Worm (Caenorhabditis elegans) whole organism, L2 larva: Measurements from ENCODE around the gene lir-1.

Experiments used
- C34F6.9 ChIP-seq: fragments of 150-350 bp; optimal IDR thresholded peaks from 2 replicates; lab custom pipeline; 2014; ENCODE audit warnings: missing biosample characterization, missing genetic modification characterization
- F13H6.1 ChIP-seq: sonication (generic microtip); optimal IDR thresholded peaks from 2 replicates; lab custom pipeline; 2016; ENCODE audit warnings: missing genetic modification characterization, missing compliant biosample characterization
- Y55F3AM.14 ChIP-seq: fragments of 200-800 bp; sonication (Bioruptor generic); optimal IDR thresholded peaks from 2 replicates; lab custom pipeline; 2018; ENCODE audit warnings: mild to moderate bottlenecking, missing genetic modification characterization, missing compliant biosample characterization
- ZK546.5 ChIP-seq: sonication (generic microtip); optimal IDR thresholded peaks from 2 replicates; lab custom pipeline; 2017; ENCODE audit warnings: missing biosample characterization, missing genetic modification characterization
- alr-1 ChIP-seq: fragments of 150-350 bp; optimal IDR thresholded peaks from 2 replicates; lab custom pipeline; 2014; ENCODE audit warnings: missing biosample characterization, missing genetic modification characterization
- aly-2 ChIP-seq: fragments of 150-350 bp; optimal IDR thresholded peaks from 2 replicates; lab custom pipeline; 2014; ENCODE audit warnings: missing biosample characterization, missing genetic modification characterization
- ama-1 ChIP-seq: fragments of 150-350 bp; optimal IDR thresholded peaks from 2 replicates; lab custom pipeline; 2018; ENCODE audit warnings: inconsistent platforms
- ceh-82 ChIP-seq: fragments of 150-350 bp; optimal IDR thresholded peaks from 2 replicates; lab custom pipeline; 2014; ENCODE audit warnings: missing biosample characterization, missing genetic modification characterization
- crh-2 ChIP-seq: sonication (generic microtip); optimal IDR thresholded peaks from 2 replicates; lab custom pipeline; 2017; ENCODE audit warnings: missing biosample characterization, missing genetic modification characterization
- dmd-4 ChIP-seq: sonication (generic microtip); optimal IDR thresholded peaks from 2 replicates; lab custom pipeline; 2017; ENCODE audit warnings: missing biosample characterization, missing genetic modification characterization
- egl-27 ChIP-seq: sonication (generic microtip); optimal IDR thresholded peaks from 3 replicates; lab custom pipeline; 2017; ENCODE audit warnings: missing biosample characterization, missing genetic modification reagents, missing genetic modification characterization
- elt-1 ChIP-seq: fragments of 150-350 bp; optimal IDR thresholded peaks from 2 replicates; lab custom pipeline; 2014; ENCODE audit warnings: missing biosample characterization, missing genetic modification characterization
- elt-3 ChIP-seq: sonication (generic microtip); optimal IDR thresholded peaks from 2 replicates; lab custom pipeline; 2017; ENCODE audit warnings: missing biosample characterization, missing genetic modification characterization
- fos-1 ChIP-seq: fragments of 150-350 bp; optimal IDR thresholded peaks from 2 replicates; lab custom pipeline; 2014; ENCODE audit warnings: missing biosample characterization, missing genetic modification characterization
- lin-11 ChIP-seq: fragments of 150-350 bp; sonication (generic microtip); optimal IDR thresholded peaks from 2 replicates; lab custom pipeline; 2014; ENCODE audit warnings: missing biosample characterization, missing genetic modification characterization, inconsistent platforms, mixed read lengths
- lin-13 ChIP-seq: fragments of 150-350 bp; optimal IDR thresholded peaks from 2 replicates; lab custom pipeline; 2014; ENCODE audit warnings: missing biosample characterization, missing genetic modification reagents, missing genetic modification characterization
- lsy-2 ChIP-seq, 2 experiments: fragments of 150-350 bp in 1 of 2; sonication (generic microtip) in 1 of 2; optimal IDR thresholded peaks; 2 replicates each; lab custom pipeline; 2014 to 2017; ENCODE audit warnings: missing biosample characterization in 2 of 2, missing genetic modification characterization in 2 of 2
- mab-5 ChIP-seq: fragments of 150-350 bp; optimal IDR thresholded peaks from 2 replicates; lab custom pipeline; 2014; ENCODE audit warnings: missing biosample characterization, missing genetic modification characterization
- mbf-1 ChIP-seq: sonication (generic microtip); optimal IDR thresholded peaks from 2 replicates; lab custom pipeline; 2017; ENCODE audit warnings: missing biosample characterization, missing genetic modification characterization
- mdl-1 ChIP-seq, 2 experiments: fragments of 150-350 bp in 1 of 2; sonication (generic microtip) in 1 of 2; optimal IDR thresholded peaks; 2 replicates each; lab custom pipeline; 2017; ENCODE audit warnings: missing biosample characterization in 2 of 2, missing genetic modification characterization in 2 of 2
- nhr-11 ChIP-seq: fragments of 150-350 bp; optimal IDR thresholded peaks from 2 replicates; lab custom pipeline; 2014; ENCODE audit warnings: missing biosample characterization, missing genetic modification characterization
- nhr-129 ChIP-seq: fragments of 150-350 bp; optimal IDR thresholded peaks from 2 replicates; lab custom pipeline; 2014; ENCODE audit warnings: missing biosample characterization, missing genetic modification characterization
- nhr-21 ChIP-seq: fragments of 150-350 bp; optimal IDR thresholded peaks from 2 replicates; lab custom pipeline; 2014; ENCODE audit warnings: missing biosample characterization, missing genetic modification characterization
- nhr-23 ChIP-seq: fragments of 150-350 bp; optimal IDR thresholded peaks from 2 replicates; lab custom pipeline; 2014; ENCODE audit warnings: missing biosample characterization, missing genetic modification reagents, missing genetic modification characterization
- nhr-237 ChIP-seq: fragments of 150-350 bp; optimal IDR thresholded peaks from 2 replicates; lab custom pipeline; 2014; ENCODE audit warnings: missing biosample characterization, missing genetic modification characterization
- nhr-25 ChIP-seq: fragments of 150-350 bp; sonication (generic microtip); optimal IDR thresholded peaks from 3 replicates; lab custom pipeline; 2014; ENCODE audit warnings: missing biosample characterization, missing genetic modification characterization
- nhr-6 ChIP-seq: fragments of 150-350 bp; optimal IDR thresholded peaks from 2 replicates; lab custom pipeline; 2014; ENCODE audit warnings: missing biosample characterization, missing genetic modification characterization
- nhr-77 ChIP-seq: fragments of 150-350 bp; optimal IDR thresholded peaks from 2 replicates; lab custom pipeline; 2014; ENCODE audit warnings: missing biosample characterization, missing genetic modification characterization
- peb-1 ChIP-seq: fragments of 150-350 bp; optimal IDR thresholded peaks from 2 replicates; lab custom pipeline; 2014; ENCODE audit warnings: missing biosample characterization, missing genetic modification characterization
- sem-4 ChIP-seq: fragments of 150-350 bp; optimal IDR thresholded peaks from 2 replicates; lab custom pipeline; 2014; ENCODE audit warnings: missing biosample characterization, missing genetic modification reagents, missing genetic modification characterization
- skn-1 ChIP-seq: sonication (generic microtip); optimal IDR thresholded peaks from 2 replicates; lab custom pipeline; 2017; ENCODE audit warnings: missing biosample characterization, missing genetic modification characterization
- sma-3 ChIP-seq: sonication (generic microtip); optimal IDR thresholded peaks from 2 replicates; lab custom pipeline; 2016; ENCODE audit warnings: missing genetic modification reagents, missing genetic modification characterization, missing compliant biosample characterization
- sma-9 ChIP-seq, 2 experiments: fragments of 150-350 bp in 1 of 2; sonication (generic microtip) in 1 of 2; optimal IDR thresholded peaks; 2 replicates each; lab custom pipeline; 2014 to 2016; ENCODE audit warnings: missing genetic modification characterization in 2 of 2, mild to moderate bottlenecking in 1 of 2, missing biosample characterization in 1 of 2, missing compliant biosample characterization in 1 of 2, missing genetic modification reagents in 1 of 2, moderate library complexity in 1 of 2
- snpc-4 ChIP-seq: fragments of 150-350 bp; optimal IDR thresholded peaks from 2 replicates; lab custom pipeline; 2014; ENCODE audit warnings: missing biosample characterization, missing genetic modification characterization
- unc-39 ChIP-seq: fragments of 150-350 bp; optimal IDR thresholded peaks from 2 replicates; lab custom pipeline; 2014; ENCODE audit warnings: missing biosample characterization, missing genetic modification characterization
- unc-55 ChIP-seq: fragments of 150-350 bp; sonication (generic microtip); optimal IDR thresholded peaks from 3 replicates; lab custom pipeline; 2014; ENCODE audit warnings: missing biosample characterization, missing genetic modification reagents, missing genetic modification characterization
- unc-62 ChIP-seq: fragments of 150-350 bp; optimal IDR thresholded peaks from 2 replicates; lab custom pipeline; 2014; ENCODE audit warnings: missing biosample characterization, missing genetic modification reagents, missing genetic modification characterization
- zag-1 ChIP-seq: fragments of 150-350 bp; optimal IDR thresholded peaks from 2 replicates; lab custom pipeline; 2014; ENCODE audit warnings: missing biosample characterization, missing genetic modification characterization
- ztf-1 ChIP-seq: fragments of 200-800 bp; sonication (Bioruptor generic); conservative IDR thresholded peaks from 2 replicates; pipeline ENCODE4 v1.3.6; 2022; ENCODE audit warnings: missing genetic modification characterization, missing compliant biosample characterization
- ztf-4 ChIP-seq: fragments of 150-350 bp; optimal IDR thresholded peaks from 2 replicates; lab custom pipeline; 2014; ENCODE audit warnings: missing biosample characterization, missing genetic modification characterization

lir-1 gene

DNA sequence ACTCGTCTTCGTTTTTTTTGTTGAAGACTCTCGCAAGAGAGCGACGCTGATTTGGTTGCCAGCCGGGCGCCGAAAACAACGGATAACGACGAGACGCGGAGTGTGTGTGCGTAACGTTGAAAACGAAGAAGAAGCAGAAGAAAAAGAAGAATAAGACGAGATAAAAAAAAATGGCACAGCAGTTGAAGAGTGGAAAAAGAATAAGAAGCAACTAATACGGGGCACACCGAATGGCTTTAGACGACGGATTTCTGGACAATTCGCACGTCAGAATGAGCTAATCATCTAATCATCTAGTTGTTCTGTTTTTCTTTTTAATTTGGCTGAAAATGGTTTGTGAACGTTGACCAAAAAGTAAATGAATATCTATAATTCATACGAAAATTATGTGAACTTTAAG, 34.9 kb upstream of the lir-1 start:
- TF ChIP-seq elt-3 (tag; lab: Kevin White, UChicago) (no peak), unc-39 (tag; lab: Kevin White, UChicago) (no peak), ama-1 (lab: Kevin White, UChicago) (no peak), ZK546.5 (no peak), mab-5 (tag; lab: Kevin White, UChicago) (no peak), sma-9 (GFP tag; optimal IDR thresholded peaks at IDR 0.05; lab: Kevin White, UChicago) (no peak), sma-9 (tag; optimal IDR thresholded peaks at IDR 0.05; lab: Kevin White, UChicago) (no peak), ztf-4 (tag; lab: Kevin White, UChicago) (no peak), unc-62 (GFP tag; lab: Kevin White, UChicago) (no peak), aly-2 (tag; lab: Kevin White, UChicago) (no peak), Y55F3AM.14 (GFP tag; lab: Kevin White, UChicago) (no peak), zag-1 (no peak), ztf-1 (no peak), nhr-23 (no peak), nhr-77 (tag; lab: Kevin White, UChicago) (no peak), fos-1 (tag; lab: Kevin White, UChicago) (no peak), nhr-6 (tag; lab: Kevin White, UChicago) (no peak), nhr-11 (tag; lab: Kevin White, UChicago) (no peak), egl-27 (no peak), dmd-4 (tag; lab: Kevin White, UChicago) (no peak)

ce11 chrII:7639036-7639435, 32.8 kb upstream of the lir-1 start:
- TF ChIP-seq elt-3 (tag; lab: Kevin White, UChicago) (no peak), skn-1 (tag; lab: Kevin White, UChicago) (no peak), lin-13 (GFP tag; lab: Kevin White, UChicago) (no peak), ZK546.5 (no peak), fos-1 (tag; lab: Kevin White, UChicago) (peak; percentile 66), sma-9 (GFP tag; optimal IDR thresholded peaks at IDR 0.05; lab: Kevin White, UChicago) (peak; percentile 6), sma-9 (tag; optimal IDR thresholded peaks at IDR 0.05; lab: Kevin White, UChicago) (no peak), F13H6.1 (tag; lab: Kevin White, UChicago) (no peak), peb-1 (no peak), mdl-1 (tag; optimal IDR thresholded peaks at IDR 0.05; lab: Kevin White, UChicago) (no peak)

ce11 chrII:7640161-7640841, 31.5 kb upstream of the lir-1 start:
- no peak for TF ChIP-seq elt-3 (tag; lab: Kevin White, UChicago)
- no peak for TF ChIP-seq lin-13 (GFP tag; lab: Kevin White, UChicago)
- TF ChIP-seq mbf-1 (tag; lab: Kevin White, UChicago), result no peak
- TF ChIP-seq lsy-2 (tag; optimal IDR thresholded peaks at IDR 0.05; lab: Kevin White, UChicago), result peak in 1 of 2 experiments; percentile 9
- TF ChIP-seq C34F6.9 (tag; lab: Kevin White, UChicago), result peak; percentile 29
- no peak for TF ChIP-seq elt-1
- TF ChIP-seq unc-39 (tag; lab: Kevin White, UChicago), result no peak
- no peak for TF ChIP-seq zag-1
- peak; percentile 66 for TF ChIP-seq F13H6.1 (tag; lab: Kevin White, UChicago)
- peak; percentile 19 for TF ChIP-seq nhr-129 (tag; lab: Kevin White, UChicago)
- peak; percentile 30 for TF ChIP-seq sma-9 (GFP tag; optimal IDR thresholded peaks at IDR 0.05; lab: Kevin White, UChicago)
- TF ChIP-seq sma-9 (tag; optimal IDR thresholded peaks at IDR 0.05; lab: Kevin White, UChicago), result no peak
- no peak for TF ChIP-seq nhr-237 (tag; lab: Kevin White, UChicago)
- no peak for TF ChIP-seq ama-1 (lab: Kevin White, UChicago)
- TF ChIP-seq unc-62 (GFP tag; lab: Kevin White, UChicago), result no peak
- TF ChIP-seq unc-55 (GFP tag; lab: Kevin White, UChicago), result peak; percentile 3

- peak; percentile 71 for TF ChIP-seq crh-2 (tag; lab: Kevin White, UChicago)
- TF ChIP-seq egl-27, result peak; percentile 19
- TF ChIP-seq sma-9 (GFP tag; optimal IDR thresholded peaks at IDR 0.05; lab: Kevin White, UChicago), result peak; percentile 76
- TF ChIP-seq sma-9 (tag; optimal IDR thresholded peaks at IDR 0.05; lab: Kevin White, UChicago), result no peak
- TF ChIP-seq Y55F3AM.14 (GFP tag; lab: Kevin White, UChicago), result peak; percentile 64
- peak; percentile 46 for TF ChIP-seq ceh-82 (tag; lab: Kevin White, UChicago)
- TF ChIP-seq sma-3, result no peak
- TF ChIP-seq nhr-6 (tag; lab: Kevin White, UChicago), result peak; percentile 76
- peak; percentile 89 for TF ChIP-seq zag-1
- TF ChIP-seq peb-1, result no peak
- TF ChIP-seq lsy-2 (tag; optimal IDR thresholded peaks at IDR 0.05; lab: Kevin White, UChicago), result peak; percentile 12 to 79
- TF ChIP-seq unc-55 (GFP tag; lab: Kevin White, UChicago), result peak; percentile 72
- peak; percentile 83 for TF ChIP-seq C34F6.9 (tag; lab: Kevin White, UChicago)
- peak; percentile 87 for TF ChIP-seq nhr-129 (tag; lab: Kevin White, UChicago)
- peak; percentile 61 for TF ChIP-seq lin-11 (tag; lab: Kevin White, UChicago)
- TF ChIP-seq snpc-4, result peak; percentile 53
- TF ChIP-seq nhr-21 (tag; lab: Kevin White, UChicago), result peak; percentile 6
- TF ChIP-seq nhr-25, result no peak
- TF ChIP-seq ztf-4 (tag; lab: Kevin White, UChicago), result peak; percentile 32
- TF ChIP-seq sem-4 (tag; lab: Kevin White, UChicago), result peak; percentile 71
- TF ChIP-seq mdl-1 (tag; optimal IDR thresholded peaks at IDR 0.05; lab: Kevin White, UChicago), result peak; percentile 81 to 84
- no peak for TF ChIP-seq unc-39 (tag; lab: Kevin White, UChicago)
- TF ChIP-seq lin-13 (GFP tag; lab: Kevin White, UChicago), result peak; percentile 33
- TF ChIP-seq elt-3 (tag; lab: Kevin White, UChicago), result no peak
- TF ChIP-seq alr-1 (tag; lab: Kevin White, UChicago), result no peak
- TF ChIP-seq F13H6.1 (tag; lab: Kevin White, UChicago), result peak; percentile 96
- peak; percentile 67 for TF ChIP-seq mab-5 (tag; lab: Kevin White, UChicago)
These were observed 29.7 kb upstream of the lir-1 start for ce11 chrII:7642016-7642653.
